Fruit fly (Drosophila melanogaster) whole organism, embryonic: Measurements from ENCODE around the gene Gorab.

ENCODE experiments used
- C15 ChIP-seq: fragments of 200-800 bp; sonication (Bioruptor generic); IDR thresholded peaks from 3 replicates; pipeline ENCODE4 v1.3.6; 2022; ENCODE audit warnings: missing biosample characterization, missing genetic modification characterization
- CG10366 ChIP-seq: fragments of 200-800 bp; sonication (Bioruptor generic); IDR thresholded peaks from 2 replicates; pipeline ENCODE4 v1.3.6; 2022; ENCODE audit warnings: missing biosample characterization, missing genetic modification characterization
- CG10654 ChIP-seq: fragments of 200-800 bp; sonication (Bioruptor generic); optimal IDR thresholded peaks from 2 replicates; lab custom pipeline; 2016; ENCODE audit warnings: missing biosample characterization, missing genetic modification characterization
- CG11398 ChIP-seq: fragments of 200-800 bp; sonication (Bioruptor generic); optimal IDR thresholded peaks from 2 replicates; lab custom pipeline; 2016; ENCODE audit warnings: missing biosample characterization, missing genetic modification characterization
- CG15479 ChIP-seq: fragments of 200-800 bp; sonication (Bioruptor generic); optimal IDR thresholded peaks from 3 replicates; lab custom pipeline; 2019; ENCODE audit warnings: missing biosample characterization, mild to moderate bottlenecking, missing genetic modification characterization, moderate library complexity
- CG16779 ChIP-seq: fragments of 200-800 bp; sonication (Bioruptor generic); IDR thresholded peaks from 2 replicates; pipeline ENCODE4 v1.3.6; 2022; ENCODE audit warnings: missing biosample characterization, missing genetic modification characterization
- CG16815 ChIP-seq: fragments of 200-800 bp; sonication (Bioruptor generic); optimal IDR thresholded peaks from 3 replicates; lab custom pipeline; 2017; ENCODE audit warnings: missing biosample characterization, mild to moderate bottlenecking, missing genetic modification characterization
- CG18262 ChIP-seq: fragments of 200-800 bp; optimal IDR thresholded peaks from 3 replicates; lab custom pipeline; 2019; ENCODE audit warnings: missing biosample characterization, mild to moderate bottlenecking, missing genetic modification characterization, moderate library complexity
- CG30020 ChIP-seq: fragments of 200-800 bp; optimal IDR thresholded peaks from 2 replicates; lab custom pipeline; 2019; ENCODE audit warnings: missing biosample characterization, mild to moderate bottlenecking, missing genetic modification characterization, moderate library complexity
- CG3065 ChIP-seq: fragments of 200-800 bp; sonication (Bioruptor generic); optimal IDR thresholded peaks from 2 replicates; lab custom pipeline; 2016; ENCODE audit warnings: missing biosample characterization, missing genetic modification characterization
- CG34224 ChIP-seq: fragments of 200-800 bp; sonication (Bioruptor generic); IDR thresholded peaks from 3 replicates; pipeline ENCODE4 v1.3.6; 2022; ENCODE audit warnings: missing biosample characterization, missing genetic modification characterization; ENCODE audit not compliant: partially characterized antibody
- CG7372 ChIP-seq: fragments of 200-800 bp; sonication (Bioruptor generic); IDR thresholded peaks from 2 replicates; pipeline ENCODE4 v1.3.6; 2022; ENCODE audit warnings: missing biosample characterization, missing genetic modification characterization
- CG7556 ChIP-seq: fragments of 200-800 bp; sonication (Bioruptor generic); optimal IDR thresholded peaks from 2 replicates; lab custom pipeline; 2017; ENCODE audit warnings: missing biosample characterization, mild to moderate bottlenecking, missing genetic modification characterization
- CG8388 ChIP-seq: fragments of 200-800 bp; sonication (Bioruptor generic); optimal IDR thresholded peaks from 2 replicates; lab custom pipeline; 2019; ENCODE audit warnings: missing biosample characterization, mild to moderate bottlenecking, missing genetic modification characterization, moderate library complexity
- CG9437 ChIP-seq: fragments of 200-800 bp; sonication (Bioruptor generic); optimal IDR thresholded peaks from 2 replicates; lab custom pipeline; 2018; ENCODE audit warnings: missing biosample characterization, mild to moderate bottlenecking, missing genetic modification characterization
- D ChIP-seq, 2 experiments: fragments of 200-800 bp in 1 of 2; fragments of >200 bp in 1 of 2; sonication (Bioruptor generic) in 1 of 2; optimal IDR thresholded peaks; 2 replicates in 1 of 2; 3 replicates in 1 of 2; lab custom pipeline; 2017; ENCODE audit warnings: mild to moderate bottlenecking in 1 of 2, missing biosample characterization in 1 of 2, missing genetic modification characterization in 1 of 2, missing genetic modification reagents in 1 of 2
- Doc2 ChIP-seq: fragments of 200-800 bp; sonication (Bioruptor generic); IDR thresholded peaks from 2 replicates; pipeline ENCODE4 v1.3.6; 2022; ENCODE audit warnings: missing biosample characterization, missing genetic modification characterization
- Elba2 ChIP-seq: fragments of 200-800 bp; sonication (Bioruptor generic); optimal IDR thresholded peaks from 3 replicates; lab custom pipeline; 2016; ENCODE audit warnings: missing biosample characterization, missing genetic modification characterization
- Fer2 ChIP-seq: fragments of 200-800 bp; sonication (Bioruptor generic); optimal IDR thresholded peaks from 2 replicates; lab custom pipeline; 2018; ENCODE audit warnings: missing biosample characterization, mild to moderate bottlenecking, missing genetic modification characterization, moderate library complexity
- Hand ChIP-seq: fragments of 200-800 bp; sonication (Bioruptor generic); optimal IDR thresholded peaks from 2 replicates; lab custom pipeline; 2017; ENCODE audit warnings: mild to moderate bottlenecking, missing biosample characterization, missing genetic modification reagents, missing genetic modification characterization
- HmgZ ChIP-seq: fragments of 200-800 bp; sonication (Bioruptor generic); optimal IDR thresholded peaks from 2 replicates; lab custom pipeline; 2018; ENCODE audit warnings: missing biosample characterization, mild to moderate bottlenecking, missing genetic modification characterization
- Hmx ChIP-seq: fragments of 200-800 bp; sonication (Bioruptor generic); optimal IDR thresholded peaks from 2 replicates; lab custom pipeline; 2016; ENCODE audit warnings: missing biosample characterization, missing genetic modification characterization
- Hr78 ChIP-seq, 2 experiments: fragments of 200-800 bp in 1 of 2; fragments of >200 bp in 1 of 2; sonication (Bioruptor generic) in 1 of 2; optimal IDR thresholded peaks; 2 replicates each; lab custom pipeline; 2017 to 2019; ENCODE audit warnings: missing biosample characterization in 2 of 2, missing genetic modification characterization in 2 of 2, mild to moderate bottlenecking in 1 of 2, moderate library complexity in 1 of 2
- Lpt ChIP-seq: fragments of >200 bp; optimal IDR thresholded peaks from 2 replicates; lab custom pipeline; 2018; ENCODE audit warnings: missing biosample characterization, missing genetic modification characterization
- Med ChIP-seq: fragments of 200-800 bp; sonication (Bioruptor generic); peaks from one replicate; lab custom pipeline; 2016; ENCODE audit warnings: missing biosample characterization, missing genetic modification characterization, mild to moderate bottlenecking, inconsistent platforms, moderate library complexity
- Meics ChIP-seq: fragments of 200-800 bp; sonication (Bioruptor generic); optimal IDR thresholded peaks from 2 replicates; lab custom pipeline; 2017; ENCODE audit warnings: missing biosample characterization, mild to moderate bottlenecking, missing genetic modification characterization
- Nf-YB ChIP-seq: fragments of 200-800 bp; sonication (Bioruptor generic); optimal IDR thresholded peaks from 3 replicates; lab custom pipeline; 2019; ENCODE audit warnings: missing biosample characterization, mild to moderate bottlenecking, missing genetic modification characterization, moderate library complexity
- Oli ChIP-seq: fragments of 200-800 bp; sonication (Bioruptor generic); optimal IDR thresholded peaks from 2 replicates; lab custom pipeline; 2018; ENCODE audit warnings: missing biosample characterization, mild to moderate bottlenecking, missing genetic modification characterization, moderate library complexity
- Side ChIP-seq: fragments of 200-800 bp; sonication (Bioruptor generic); optimal IDR thresholded peaks from 2 replicates; lab custom pipeline; 2016; ENCODE audit warnings: missing biosample characterization, missing genetic modification characterization
- chinmo ChIP-seq: fragments of 200-800 bp; sonication (Bioruptor generic); IDR thresholded peaks from 4 replicates; pipeline ENCODE4 v1.3.6; 2022; ENCODE audit warnings: missing biosample characterization, missing genetic modification characterization; ENCODE audit not compliant: partially characterized antibody
- chm ChIP-seq: fragments of 200-800 bp; sonication (Bioruptor generic); IDR thresholded peaks from 2 replicates; pipeline ENCODE4 v1.3.6; 2022; ENCODE audit warnings: missing biosample characterization, missing genetic modification characterization
- chn ChIP-seq: fragments of 200-800 bp; sonication (Bioruptor generic); optimal IDR thresholded peaks from 2 replicates; lab custom pipeline; 2016; ENCODE audit warnings: missing biosample characterization, missing genetic modification characterization
- ci ChIP-seq: fragments of 200-800 bp; sonication (Bioruptor generic); IDR thresholded peaks from 3 replicates; pipeline ENCODE4 v1.3.6; 2022; ENCODE audit warnings: missing biosample characterization, missing genetic modification characterization
- crol ChIP-seq: fragments of 200-800 bp; sonication (Bioruptor generic); IDR thresholded peaks from 2 replicates; pipeline ENCODE4 v1.3.6; 2022; ENCODE audit warnings: missing biosample characterization, missing genetic modification characterization
- dan ChIP-seq: fragments of 200-800 bp; sonication (Bioruptor generic); IDR thresholded peaks from 2 replicates; pipeline ENCODE4 v1.3.6; 2022; ENCODE audit warnings: missing biosample characterization, missing genetic modification characterization
- dmrt11E ChIP-seq: fragments of 200-800 bp; sonication (Bioruptor generic); optimal IDR thresholded peaks from 3 replicates; lab custom pipeline; 2018; ENCODE audit warnings: missing biosample characterization, mild to moderate bottlenecking, missing genetic modification characterization, moderate library complexity
- eve ChIP-seq, 2 experiments: fragments of >200 bp; optimal IDR thresholded peaks; 2 replicates each; lab custom pipeline; 2017; ENCODE audit warnings: missing biosample characterization in 2 of 2, missing genetic modification characterization in 2 of 2
- eyg ChIP-seq: fragments of 200-800 bp; sonication (Bioruptor generic); optimal IDR thresholded peaks from 3 replicates; lab custom pipeline; 2016; ENCODE audit warnings: missing biosample characterization, missing genetic modification characterization
- gfzf ChIP-seq: fragments of 200-800 bp; sonication (Bioruptor generic); optimal IDR thresholded peaks from 2 replicates; lab custom pipeline; 2016; ENCODE audit warnings: missing biosample characterization, mild to moderate bottlenecking, missing genetic modification characterization, moderate library complexity
- gsb-n ChIP-seq: fragments of 200-800 bp; sonication (Bioruptor generic); optimal IDR thresholded peaks from 3 replicates; lab custom pipeline; 2018; ENCODE audit warnings: missing biosample characterization, mild to moderate bottlenecking, missing genetic modification characterization
- lilli ChIP-seq: fragments of 200-800 bp; sonication (Bioruptor generic); optimal IDR thresholded peaks from 3 replicates; lab custom pipeline; 2016; ENCODE audit warnings: missing biosample characterization, missing genetic modification characterization
- lola ChIP-seq, 3 experiments: fragments of >200 bp in 2 of 3; fragments of 200-800 bp in 1 of 3; sonication (Bioruptor generic) in 1 of 3; optimal IDR thresholded peaks; 2 replicates each; lab custom pipeline; 2017 to 2019; ENCODE audit warnings: missing biosample characterization in 3 of 3, missing genetic modification characterization in 3 of 3, mild to moderate bottlenecking in 1 of 3, moderate library complexity in 1 of 3
- maf-S ChIP-seq: fragments of 200-800 bp; sonication (Bioruptor generic); optimal IDR thresholded peaks from 2 replicates; lab custom pipeline; 2016; ENCODE audit warnings: missing biosample characterization, missing genetic modification characterization
- row ChIP-seq: fragments of 200-800 bp; sonication (Bioruptor generic); IDR thresholded peaks from 3 replicates; pipeline ENCODE4 v1.3.6; 2022; ENCODE audit warnings: missing biosample characterization, missing genetic modification characterization
- sens-2 ChIP-seq: fragments of 200-800 bp; sonication (Bioruptor generic); IDR thresholded peaks from 2 replicates; pipeline ENCODE4 v1.3.6; 2022; ENCODE audit warnings: missing biosample characterization, missing genetic modification characterization
- sqz ChIP-seq: fragments of 200-800 bp; sonication (Bioruptor generic); optimal IDR thresholded peaks from 3 replicates; lab custom pipeline; 2018; ENCODE audit warnings: missing biosample characterization, mild to moderate bottlenecking, missing genetic modification characterization
- tio ChIP-seq: fragments of 200-800 bp; sonication (Bioruptor generic); optimal IDR thresholded peaks from 2 replicates; lab custom pipeline; 2017; ENCODE audit warnings: missing biosample characterization, missing genetic modification characterization, inconsistent platforms
- tx ChIP-seq: fragments of 200-800 bp; sonication (Bioruptor generic); optimal IDR thresholded peaks from 2 replicates; lab custom pipeline; 2016; ENCODE audit warnings: missing biosample characterization, missing genetic modification characterization

The Gorab gene

DNA sequence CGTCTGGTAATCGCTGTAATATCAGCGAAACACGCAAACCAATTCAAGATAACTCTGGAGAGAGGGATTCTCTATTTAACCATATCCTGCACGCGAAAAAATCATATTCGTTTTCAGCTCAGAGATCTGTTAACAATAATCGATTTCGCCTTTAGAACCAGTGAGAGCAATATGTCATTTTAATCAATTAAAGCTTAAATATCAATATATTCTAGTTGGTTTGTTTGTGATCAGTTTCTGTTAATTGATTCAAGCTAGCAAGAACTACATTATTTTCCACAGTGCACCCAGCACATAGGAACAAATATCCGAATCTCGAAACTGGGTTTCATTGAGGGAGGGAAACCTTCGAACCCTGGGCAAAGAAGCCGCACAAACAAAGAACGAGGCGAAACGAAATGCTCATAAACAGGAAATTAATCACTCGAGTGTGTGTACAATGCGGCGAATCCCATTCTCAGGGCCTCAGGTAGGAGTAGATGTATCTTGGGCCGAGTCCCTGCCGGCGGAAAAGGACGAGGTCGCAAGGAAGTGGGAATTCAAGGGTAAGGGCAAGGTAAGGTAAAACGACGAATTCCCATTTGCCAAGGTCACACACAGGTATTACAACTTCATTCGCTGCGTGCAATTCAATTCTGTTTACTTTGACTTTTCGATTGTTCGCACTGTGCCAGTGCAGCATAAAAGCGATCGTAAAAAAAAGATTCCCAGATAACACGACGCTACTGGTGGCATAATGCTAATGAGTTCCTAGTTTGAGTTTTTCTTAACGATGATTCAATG lies 12.5 kb downstream of the Gorab start (continued):
- no peak for TF ChIP-seq Meics (GFP tag; lab: Kevin White, UChicago)
- peak in 1 of 3 experiments; percentile 86 for TF ChIP-seq lola (GFP tag; optimal IDR thresholded peaks at IDR 0.05; lab: Kevin White, UChicago)
- TF ChIP-seq chn: peak; percentile 65
- TF ChIP-seq Hr78 (GFP tag; optimal IDR thresholded peaks at IDR 0.05; lab: Kevin White, UChicago): no peak
- TF ChIP-seq Hand (GFP tag; lab: Kevin White, UChicago): no peak
- no peak for TF ChIP-seq Doc2 (GFP tag; lab: Robert Waterston, UW)
- peak; percentile 62 for TF ChIP-seq CG7556
- peak; percentile 56 for TF ChIP-seq gsb-n
- peak; percentile 41 for TF ChIP-seq tio
- 0 out of 2 replicates have a peak, but pooled peaks have one; percentile 8 for TF ChIP-seq chm
- TF ChIP-seq row: peak; percentile 57; the same call in 1 of the 3 replicates
- no peak for TF ChIP-seq ci (GFP tag; lab: Robert Waterston, UW)
- no peak for TF ChIP-seq HmgZ (tag; lab: Kevin White, UChicago)
- peak; percentile 27 for TF ChIP-seq Side (GFP tag; lab: Kevin White, UChicago)
- TF ChIP-seq sens-2: 0 out of 2 replicates have a peak, but pooled peaks have one; percentile 17
- no peak for TF ChIP-seq CG9437
- peak; percentile 57 for TF ChIP-seq D (optimal IDR thresholded peaks at IDR 0.05; lab: Kevin White, UChicago)
- TF ChIP-seq D (GFP tag; optimal IDR thresholded peaks at IDR 0.05; lab: Kevin White, UChicago): peak; percentile 5
- TF ChIP-seq Med (GFP tag; lab: Kevin White, UChicago): peak; percentile 86
- TF ChIP-seq tx (GFP tag; lab: Kevin White, UChicago): peak; percentile 35
- TF ChIP-seq Lpt: peak; percentile 82
- peak; percentile 42 for TF ChIP-seq maf-S (GFP tag; lab: Kevin White, UChicago)
- no peak for TF ChIP-seq Fer2 (tag; lab: Kevin White, UChicago)
- TF ChIP-seq CG15479 (GFP tag; lab: Kevin White, UChicago): peak; percentile 97
- no peak for TF ChIP-seq CG30020 (tag; lab: Kevin White, UChicago)
- TF ChIP-seq Elba2: peak; percentile 83
- TF ChIP-seq CG7372 (GFP tag; lab: Robert Waterston, UW): no peak
- peak; percentile 9 for TF ChIP-seq Oli
- no peak for TF ChIP-seq chinmo
- no peak for TF ChIP-seq crol (GFP tag; lab: Robert Waterston, UW)
- no peak; the same call in 1 of the 2 replicates for TF ChIP-seq dan (GFP tag; lab: Robert Waterston, UW)
- peak; percentile 24 for TF ChIP-seq CG11398 (GFP tag; lab: Kevin White, UChicago)
- no peak; the same call in 1 of the 2 replicates for TF ChIP-seq CG10366
- peak; percentile 30 for TF ChIP-seq CG3065 (GFP tag; lab: Kevin White, UChicago)
- TF ChIP-seq sqz (GFP tag; lab: Kevin White, UChicago): no peak
- peak; percentile 80 for TF ChIP-seq CG18262 (tag; lab: Kevin White, UChicago)
- no peak for TF ChIP-seq Hmx (GFP tag; lab: Kevin White, UChicago)
- TF ChIP-seq gfzf (GFP tag; lab: Kevin White, UChicago): no peak
- TF ChIP-seq eve (GFP tag; optimal IDR thresholded peaks at IDR 0.05; lab: Kevin White, UChicago): peak in 1 of 2 experiments; percentile 83
- peak; percentile 69 for TF ChIP-seq CG16815 (GFP tag; lab: Kevin White, UChicago)
- no peak for TF ChIP-seq C15 (GFP tag; lab: Robert Waterston, UW)
- peak; percentile 90 for TF ChIP-seq dmrt11E (tag; lab: Kevin White, UChicago)
- peak; percentile 28 for TF ChIP-seq Nf-YB
- peak; percentile 58 for TF ChIP-seq lilli (GFP tag; lab: Kevin White, UChicago)
- no peak for TF ChIP-seq eyg (GFP tag; lab: Kevin White, UChicago)
- TF ChIP-seq CG8388: peak; percentile 43
- no peak for TF ChIP-seq CG34224
- no peak for TF ChIP-seq CG16779 (GFP tag; lab: Robert Waterston, UW)
- no peak for TF ChIP-seq CG10654 (GFP tag; lab: Kevin White, UChicago)
